Worm (Caenorhabditis elegans) whole organism, L2 larva: ENCODE results near the gene snf-11.

Experiments used
- ama-1 ChIP-seq: fragments of 150-350 bp; optimal IDR thresholded peaks from 2 replicates; lab custom pipeline; 2018; ENCODE audit warnings: inconsistent platforms
- elt-1 ChIP-seq: fragments of 150-350 bp; optimal IDR thresholded peaks from 2 replicates; lab custom pipeline; 2014; ENCODE audit warnings: missing biosample characterization, missing genetic modification characterization
- elt-3 ChIP-seq: sonication (generic microtip); optimal IDR thresholded peaks from 2 replicates; lab custom pipeline; 2017; ENCODE audit warnings: missing biosample characterization, missing genetic modification characterization
- nhr-6 ChIP-seq: fragments of 150-350 bp; optimal IDR thresholded peaks from 2 replicates; lab custom pipeline; 2014; ENCODE audit warnings: missing biosample characterization, missing genetic modification characterization
- sem-4 ChIP-seq: fragments of 150-350 bp; optimal IDR thresholded peaks from 2 replicates; lab custom pipeline; 2014; ENCODE audit warnings: missing biosample characterization, missing genetic modification reagents, missing genetic modification characterization
- unc-62 ChIP-seq: fragments of 150-350 bp; optimal IDR thresholded peaks from 2 replicates; lab custom pipeline; 2014; ENCODE audit warnings: missing biosample characterization, missing genetic modification reagents, missing genetic modification characterization
- zag-1 ChIP-seq: fragments of 150-350 bp; optimal IDR thresholded peaks from 2 replicates; lab custom pipeline; 2014; ENCODE audit warnings: missing biosample characterization, missing genetic modification characterization

DNA sequence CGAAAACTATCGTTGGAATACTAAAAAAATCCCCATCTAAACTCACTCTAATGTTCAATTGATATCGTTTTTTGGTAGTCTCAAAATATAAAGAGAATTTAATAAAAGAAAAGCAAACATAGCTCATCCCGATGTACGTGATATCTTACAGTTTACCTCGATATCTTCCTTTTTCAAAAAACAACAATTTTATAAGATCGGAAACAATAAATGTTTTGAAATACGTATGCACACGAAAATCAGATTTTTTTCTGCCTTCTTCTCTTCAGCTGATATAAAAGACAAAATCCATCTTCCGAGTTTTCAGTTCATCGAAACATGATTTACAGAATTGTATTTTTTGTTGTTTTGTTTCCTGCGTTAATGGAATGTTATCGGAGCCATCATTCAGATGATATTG, 37.2 kb downstream of the snf-11 start, which contains the start of gene clec-222:
- TF ChIP-seq sem-4 = no peak
- no peak for TF ChIP-seq elt-1 (tag; lab: Kevin White, UChicago)
- no peak for TF ChIP-seq nhr-6 (tag; lab: Kevin White, UChicago)
- no peak for TF ChIP-seq elt-3 (tag; lab: Kevin White, UChicago)
- no peak for TF ChIP-seq unc-62 (GFP tag; lab: Kevin White, UChicago)
- TF ChIP-seq zag-1 (tag; lab: Kevin White, UChicago) = no peak
- no peak for TF ChIP-seq ama-1
